Worm (Caenorhabditis elegans): ENCODE results near the gene pis-1.

pis-1 gene

DNA sequence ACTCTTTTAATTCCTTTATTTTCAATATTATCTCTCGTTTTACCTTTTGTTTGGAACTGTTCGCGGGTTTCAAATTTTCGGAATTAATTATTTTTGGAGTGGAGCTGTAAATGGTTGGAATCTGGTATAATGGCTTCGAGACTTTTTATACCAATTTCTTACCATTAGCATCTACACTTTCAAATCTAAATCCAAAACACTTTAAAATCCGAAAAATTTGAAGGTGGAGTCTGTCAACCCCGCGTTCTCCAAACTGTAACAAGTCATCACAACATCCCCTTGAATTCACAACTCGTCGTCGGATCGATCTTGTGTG, 39.0 kb downstream of the pis-1 start, which contains the start of gene nhr-97:
TSS of gene nhr-97 (plus strand) at position 217 of the 316 bp plus-strand sequence.
- TF ChIP-seq pha-2 (tag; optimal IDR thresholded peaks at IDR 0.05) (no peak), ref-2 (tag; optimal IDR thresholded peaks at IDR 0.05) (no peak), sdc-2 (tag; optimal IDR thresholded peaks at IDR 0.05) (no peak), ceh-31 (tag; optimal IDR thresholded peaks at IDR 0.05) (no peak), pros-1 (tag; optimal IDR thresholded peaks at IDR 0.05) (no peak), unc-86 (tag; optimal IDR thresholded peaks at IDR 0.05) (no peak), rnt-1 (tag; optimal IDR thresholded peaks at IDR 0.05) (no peak), madf-2 (tag; optimal IDR thresholded peaks at IDR 0.05) (no peak), F13H6.1 (tag; optimal IDR thresholded peaks at IDR 0.05) (no peak), syd-9 (tag; optimal IDR thresholded peaks at IDR 0.05) (no peak), pag-3 (tag; optimal IDR thresholded peaks at IDR 0.05; ENCODE audit: borderline replicate concordance) (no peak), nfya-1 (tag; optimal IDR thresholded peaks at IDR 0.05) (no peak), ceh-14 (tag; optimal IDR thresholded peaks at IDR 0.05) (no peak), ttx-3 (tag; optimal IDR thresholded peaks at IDR 0.05) (no peak), ceh-2 (tag; optimal IDR thresholded peaks at IDR 0.05) (no peak), hlh-13 (GFP tag; optimal IDR thresholded peaks at IDR 0.05) (no peak), sox-4 (tag; optimal IDR thresholded peaks at IDR 0.05) (no peak), dmd-4 (tag; optimal IDR thresholded peaks at IDR 0.05; ENCODE audit: borderline replicate concordance) (no peak)

DNA sequence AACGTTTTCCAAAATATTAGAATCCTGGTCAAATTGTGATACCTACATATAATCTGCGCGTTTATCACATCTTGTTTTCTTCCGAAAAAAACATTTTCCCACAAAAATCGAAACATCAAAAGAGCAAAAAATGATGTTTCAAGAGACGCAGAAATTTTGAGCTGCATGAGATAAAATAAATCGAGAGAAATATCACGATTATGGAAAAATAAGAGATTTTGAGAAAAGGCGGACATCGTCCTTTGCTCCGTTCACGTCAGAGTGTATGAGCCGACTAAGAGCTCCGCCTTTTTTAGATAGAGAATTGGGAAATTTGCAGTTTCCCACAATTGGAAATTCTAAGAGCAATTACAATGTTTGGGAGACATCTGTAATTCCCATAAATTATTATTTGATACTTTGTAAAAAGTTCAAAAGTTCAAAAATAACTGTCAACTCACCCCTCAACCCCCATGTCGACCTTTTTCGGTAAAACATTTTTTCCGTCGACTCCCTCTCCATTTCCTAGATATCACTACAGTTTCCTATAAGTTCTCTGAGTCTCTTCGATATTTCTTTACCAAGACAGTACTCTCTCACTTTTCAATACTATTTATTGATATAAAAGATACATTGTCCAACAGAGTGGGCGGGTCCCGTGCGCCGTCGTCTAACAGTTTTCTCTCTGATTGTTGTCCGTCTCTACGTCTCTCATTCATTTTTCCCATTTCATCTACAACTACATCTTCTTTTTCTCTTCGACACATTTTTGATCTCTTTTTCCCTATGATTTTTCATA, 39.6 kb downstream of the pis-1 start:
- TF ChIP-seq npax-4 (tag; optimal IDR thresholded peaks at IDR 0.05) (no peak), pax-1 (tag; optimal IDR thresholded peaks at IDR 0.05) (no peak), unc-86 (tag; optimal IDR thresholded peaks at IDR 0.05) (no peak), ama-1 (optimal IDR thresholded peaks at IDR 0.05) (no peak), pha-2 (tag; optimal IDR thresholded peaks at IDR 0.05) (no peak), hlh-15 (tag; optimal IDR thresholded peaks at IDR 0.05) (no peak), unc-3 (GFP tag; conservative IDR thresholded peaks at IDR 0.05) (no peak), unc-3 (tag; optimal IDR thresholded peaks at IDR 0.05) (no peak), pha-4 (tag; optimal IDR thresholded peaks at IDR 0.05) (no peak), Y22D7AL.16 (tag; optimal IDR thresholded peaks at IDR 0.05) (no peak), ceh-30 (tag; optimal IDR thresholded peaks at IDR 0.05) (no peak), ceh-45 (GFP tag; IDR thresholded peaks at IDR 0.05) (no peak), lin-11 (tag; optimal IDR thresholded peaks at IDR 0.05) (no peak), pag-3 (tag; optimal IDR thresholded peaks at IDR 0.05; ENCODE audit: borderline replicate concordance) (no peak), syd-9 (tag; optimal IDR thresholded peaks at IDR 0.05) (no peak), C38D4.7 (GFP tag; optimal IDR thresholded peaks at IDR 0.05) (no peak), hlh-8 (tag; optimal IDR thresholded peaks at IDR 0.05) (no peak)

DNA sequence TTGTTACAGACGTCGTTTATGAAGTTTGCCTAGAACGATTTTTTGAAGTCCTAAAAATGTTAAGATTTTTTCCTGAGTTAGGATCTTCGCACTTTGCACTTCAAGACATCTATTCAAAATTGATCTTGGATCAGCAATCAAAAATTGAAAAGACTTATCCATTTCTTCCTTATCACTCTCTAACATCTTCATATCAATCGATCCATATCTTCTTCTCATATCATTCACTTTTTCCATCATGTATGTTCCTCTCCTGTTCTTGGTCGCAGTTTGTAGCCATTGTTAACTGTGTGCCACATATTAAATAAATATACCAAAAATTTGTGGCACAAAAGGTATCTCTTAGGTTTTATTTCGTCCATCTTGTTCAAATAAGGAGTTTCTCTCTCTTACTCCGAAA, 40.7 kb downstream of the pis-1 start:
- TF ChIP-seq nhr-11 (tag; optimal IDR thresholded peaks at IDR 0.05) (no peak), ceh-14 (tag; optimal IDR thresholded peaks at IDR 0.05) (no peak), ceh-9 (tag; optimal IDR thresholded peaks at IDR 0.05) (no peak), che-1 (tag; optimal IDR thresholded peaks at IDR 0.05) (no peak), ama-1 (optimal IDR thresholded peaks at IDR 0.05) (no peak), pat-9 (tag; optimal IDR thresholded peaks at IDR 0.05) (no peak), ttx-3 (tag; optimal IDR thresholded peaks at IDR 0.05) (no peak), sdc-2 (tag; optimal IDR thresholded peaks at IDR 0.05) (no peak)

DNA sequence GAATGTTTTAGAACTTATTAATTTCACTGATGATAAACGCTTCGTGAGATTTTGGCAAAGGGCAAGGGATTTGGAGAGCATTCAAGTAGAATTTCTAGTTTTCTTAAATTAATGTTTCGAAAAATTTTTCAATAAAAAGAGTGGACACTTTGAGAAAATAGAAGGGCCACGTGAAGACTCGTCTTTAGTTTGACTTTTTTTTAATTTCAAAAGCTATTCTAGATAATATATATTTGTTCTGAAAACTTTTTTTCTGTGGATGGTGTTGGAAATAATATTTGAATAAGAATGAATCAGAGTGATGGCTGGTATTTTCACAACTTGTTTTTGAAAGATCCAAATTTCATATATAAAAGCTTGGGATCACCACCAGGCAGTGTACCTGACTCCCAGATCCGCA, 48.1 kb downstream of the pis-1 start, which contains the start of gene C28D4.8:
TSS of gene C28D4.8 (minus strand) at position 101 of the 400 bp plus-strand sequence.
- TF ChIP-seq dmd-4 (tag; optimal IDR thresholded peaks at IDR 0.05; ENCODE audit: borderline replicate concordance) (no peak), Y22D7AL.16 (tag; optimal IDR thresholded peaks at IDR 0.05) (no peak), pha-4 (tag; optimal IDR thresholded peaks at IDR 0.05) (no peak), F13H6.1 (tag; optimal IDR thresholded peaks at IDR 0.05) (no peak), nhr-232 (tag; optimal IDR thresholded peaks at IDR 0.05) (no peak), sox-2 (GFP tag; IDR thresholded peaks at IDR 0.05) (no peak), npax-4 (tag; optimal IDR thresholded peaks at IDR 0.05) (no peak), hlh-13 (GFP tag; optimal IDR thresholded peaks at IDR 0.05) (no peak), hlh-15 (tag; optimal IDR thresholded peaks at IDR 0.05) (no peak), elt-2 (tag; optimal IDR thresholded peaks at IDR 0.05) (no peak), ceh-22 (tag; optimal IDR thresholded peaks at IDR 0.05) (no peak), ceh-14 (tag; optimal IDR thresholded peaks at IDR 0.05) (no peak), fkh-10 (GFP tag; optimal IDR thresholded peaks at IDR 0.05) (no peak), unc-86 (tag; optimal IDR thresholded peaks at IDR 0.05) (no peak), sox-4 (tag; optimal IDR thresholded peaks at IDR 0.05) (no peak), pax-1 (tag; optimal IDR thresholded peaks at IDR 0.05) (no peak)
